Worm (Caenorhabditis elegans) whole organism, L4 larva: ENCODE results near the gene M03E7.1.

Source experiments
- F44E2.7 ChIP-seq: fragments of 200-800 bp; sonication (Bioruptor generic); IDR thresholded peaks from 2 replicates; pipeline ENCODE4 v2.1.2; 2022; ENCODE audit warnings: missing genetic modification characterization, missing compliant biosample characterization
- T20F7.1 ChIP-seq: fragments of 200-800 bp; sonication (Bioruptor generic); optimal IDR thresholded peaks from 2 replicates; lab custom pipeline; 2018; ENCODE audit warnings: mild to moderate bottlenecking, missing genetic modification characterization, missing compliant biosample characterization
- Y75B8A.6 ChIP-seq: fragments of 200-800 bp; sonication (Bioruptor generic); IDR thresholded peaks from 2 replicates; pipeline ENCODE4 v1.3.6; 2022; ENCODE audit warnings: missing genetic modification reagents, missing genetic modification characterization, missing compliant biosample characterization
- aha-1 ChIP-seq: fragments of 150-350 bp; peaks from one replicate; lab custom pipeline; 2014; ENCODE audit warnings: missing biosample characterization, missing genetic modification characterization
- arid-1 ChIP-seq: fragments of 200-800 bp; sonication (Bioruptor generic); conservative IDR thresholded peaks from 2 replicates; pipeline ENCODE4 v1.3.6; 2022; ENCODE audit warnings: missing genetic modification reagents, missing genetic modification characterization, missing compliant biosample characterization
- ces-1 ChIP-seq: fragments of 150-350 bp; sonication (generic microtip); optimal IDR thresholded peaks from 4 replicates; lab custom pipeline; 2014; ENCODE audit warnings: missing biosample characterization, missing genetic modification reagents, missing genetic modification characterization
- ctbp-1 ChIP-seq: fragments of 200-800 bp; sonication (Bioruptor generic); IDR thresholded peaks from 2 replicates; pipeline ENCODE4 v1.3.6; 2022; ENCODE audit warnings: missing genetic modification reagents, missing genetic modification characterization, missing compliant biosample characterization
- daf-16 ChIP-seq, 3 experiments: sonication (generic microtip); optimal IDR thresholded peaks; 2 replicates each; lab custom pipeline; 2016 to 2017; ENCODE audit warnings: missing genetic modification characterization in 3 of 3, missing genetic modification reagents in 3 of 3, mild to moderate bottlenecking in 2 of 3, missing compliant biosample characterization in 2 of 3, missing biosample characterization in 1 of 3, moderate library complexity in 1 of 3
- daf-19 ChIP-seq: fragments of 200-800 bp; sonication (Bioruptor generic); conservative IDR thresholded peaks from 2 replicates; pipeline ENCODE4 v1.3.6; 2022; ENCODE audit warnings: missing genetic modification characterization, missing compliant biosample characterization
- daf-8 ChIP-seq: fragments of 200-800 bp; sonication (Bioruptor generic); IDR thresholded peaks from 2 replicates; pipeline ENCODE4 v1.3.6; 2022; ENCODE audit warnings: missing genetic modification characterization, missing compliant biosample characterization
- dmd-6 ChIP-seq: fragments of 200-800 bp; sonication (Bioruptor generic); IDR thresholded peaks from 2 replicates; pipeline ENCODE4 v1.3.6; 2022; ENCODE audit warnings: missing genetic modification reagents, missing genetic modification characterization, missing compliant biosample characterization
- dmd-8 ChIP-seq: fragments of 200-800 bp; sonication (Bioruptor generic); IDR thresholded peaks from 2 replicates; pipeline ENCODE4 v1.3.6; 2022; ENCODE audit warnings: missing genetic modification characterization, missing compliant biosample characterization
- dpl-1 ChIP-seq: fragments of 150-350 bp; optimal IDR thresholded peaks from 2 replicates; lab custom pipeline; 2014; ENCODE audit warnings: missing biosample characterization, missing genetic modification reagents, missing genetic modification characterization
- dve-1 ChIP-seq: sonication (generic microtip); optimal IDR thresholded peaks from 2 replicates; lab custom pipeline; 2017; ENCODE audit warnings: antibody characterized with exemption, mild to moderate bottlenecking, missing genetic modification characterization, missing compliant biosample characterization; ENCODE audit not compliant: insufficient read depth
- egl-27 ChIP-seq: sonication (generic microtip); optimal IDR thresholded peaks from 3 replicates; lab custom pipeline; 2017; ENCODE audit warnings: missing biosample characterization, missing genetic modification reagents, missing genetic modification characterization
- fkh-10 ChIP-seq: fragments of 150-350 bp; optimal IDR thresholded peaks from 2 replicates; lab custom pipeline; 2014; ENCODE audit warnings: missing biosample characterization, missing genetic modification reagents, missing genetic modification characterization
- fos-1 ChIP-seq: fragments of 150-350 bp; optimal IDR thresholded peaks from 2 replicates; lab custom pipeline; 2014; ENCODE audit warnings: missing biosample characterization, missing genetic modification characterization
- gei-8 ChIP-seq: fragments of 200-800 bp; sonication (Bioruptor generic); optimal IDR thresholded peaks from 2 replicates; lab custom pipeline; 2018; ENCODE audit warnings: mild to moderate bottlenecking, missing genetic modification characterization, missing compliant biosample characterization
- hif-1 ChIP-seq, 2 experiments: sonication (generic microtip); optimal IDR thresholded peaks; 2 replicates each; lab custom pipeline; 2016 to 2017; ENCODE audit warnings: missing compliant biosample characterization in 2 of 2, missing genetic modification characterization in 2 of 2, missing genetic modification reagents in 2 of 2, missing genotype in 2 of 2, mild to moderate bottlenecking in 1 of 2
- hlh-30 ChIP-seq: sonication (generic microtip); optimal IDR thresholded peaks from 2 replicates; lab custom pipeline; 2017; ENCODE audit warnings: antibody characterized with exemption, mild to moderate bottlenecking, missing genetic modification characterization, missing compliant biosample characterization; ENCODE audit not compliant: insufficient read depth
- hmg-1.1 ChIP-seq: fragments of 200-800 bp; sonication (Bioruptor generic); IDR thresholded peaks from 2 replicates; pipeline ENCODE4 v1.3.6; 2022; ENCODE audit warnings: missing genetic modification reagents, missing genetic modification characterization, missing compliant biosample characterization
- lim-7 ChIP-seq: fragments of 200-800 bp; sonication (Bioruptor generic); IDR thresholded peaks from 2 replicates; pipeline ENCODE4 v1.3.6; 2022; ENCODE audit warnings: missing genetic modification characterization, missing compliant biosample characterization
- lin-29 ChIP-seq: fragments of 200-800 bp; sonication (Bioruptor generic); IDR thresholded peaks from 2 replicates; pipeline ENCODE4 v1.3.6; 2022; ENCODE audit warnings: missing genetic modification reagents, missing genetic modification characterization, missing compliant biosample characterization
- lin-38 ChIP-seq: fragments of 200-800 bp; sonication (Bioruptor generic); IDR thresholded peaks from 2 replicates; pipeline ENCODE4 v1.3.6; 2022; ENCODE audit warnings: missing genetic modification reagents, missing genetic modification characterization, missing compliant biosample characterization
- lir-3 ChIP-seq: sonication (generic microtip); optimal IDR thresholded peaks from 2 replicates; lab custom pipeline; 2016; ENCODE audit warnings: mild to moderate bottlenecking, missing genetic modification characterization, missing compliant biosample characterization
- lsy-2 ChIP-seq, 2 experiments: fragments of 150-350 bp in 1 of 2; sonication (generic microtip) in 1 of 2; optimal IDR thresholded peaks; 2 replicates each; lab custom pipeline; 2014 to 2017; ENCODE audit warnings: missing biosample characterization in 2 of 2, missing genetic modification characterization in 2 of 2
- mep-1 ChIP-seq: fragments of 150-350 bp; sonication (generic microtip); optimal IDR thresholded peaks from 3 replicates; lab custom pipeline; 2014; ENCODE audit warnings: missing biosample characterization, missing genetic modification characterization
- mes-2 ChIP-seq: sonication (generic microtip); optimal IDR thresholded peaks from 2 replicates; lab custom pipeline; 2016; ENCODE audit warnings: missing genotype, mild to moderate bottlenecking, missing genetic modification characterization, missing compliant biosample characterization; ENCODE audit not compliant: poor library complexity, severe bottlenecking
- mxl-2 ChIP-seq: fragments of 200-800 bp; sonication (Bioruptor generic); conservative IDR thresholded peaks from 2 replicates; pipeline ENCODE4 v1.3.6; 2022; ENCODE audit warnings: missing genetic modification reagents, missing genetic modification characterization, missing compliant biosample characterization
- mxl-3 ChIP-seq: fragments of 200-800 bp; sonication (Bioruptor generic); optimal IDR thresholded peaks from 2 replicates; lab custom pipeline; 2018; ENCODE audit warnings: mild to moderate bottlenecking, missing genetic modification characterization, missing compliant biosample characterization
- nhr-10 ChIP-seq: fragments of 150-350 bp; optimal IDR thresholded peaks from 2 replicates; lab custom pipeline; 2014; ENCODE audit warnings: missing biosample characterization, missing genetic modification characterization
- nhr-102 ChIP-seq: sonication (generic microtip); optimal IDR thresholded peaks from 2 replicates; lab custom pipeline; 2016; ENCODE audit warnings: mild to moderate bottlenecking, missing genetic modification characterization, moderate library complexity, missing compliant biosample characterization
- nhr-41 ChIP-seq: fragments of 200-800 bp; sonication (Bioruptor generic); IDR thresholded peaks from 2 replicates; pipeline ENCODE4 v1.3.6; 2022; ENCODE audit warnings: missing genetic modification reagents, missing genetic modification characterization, missing compliant biosample characterization
- nhr-42 ChIP-seq: fragments of 200-800 bp; sonication (Bioruptor generic); IDR thresholded peaks from 2 replicates; pipeline ENCODE4 v1.3.6; 2022; ENCODE audit warnings: missing genetic modification characterization, missing compliant biosample characterization
- nhr-6 ChIP-seq: fragments of 150-350 bp; optimal IDR thresholded peaks from 2 replicates; lab custom pipeline; 2014; ENCODE audit warnings: missing biosample characterization, missing genetic modification characterization
- pha-4 ChIP-seq, 2 experiments: fragments of 150-350 bp in 1 of 2; fragments of 200-800 bp in 1 of 2; sonication (Bioruptor generic) in 1 of 2; IDR thresholded peaks in 1 of 2; optimal IDR thresholded peaks in 1 of 2; 2 replicates each; pipeline versions ENCODE4 v1.3.6 to Lab custom; 2014 to 2022; ENCODE audit warnings: missing genetic modification characterization in 2 of 2, missing genetic modification reagents in 2 of 2, missing biosample characterization in 1 of 2, missing compliant biosample characterization in 1 of 2
- php-3 ChIP-seq: fragments of 200-800 bp; sonication (Bioruptor generic); IDR thresholded peaks from 2 replicates; pipeline ENCODE4 v1.3.6; 2022; ENCODE audit warnings: missing genetic modification reagents, missing genetic modification characterization, missing compliant biosample characterization
- pqm-1 ChIP-seq: sonication (generic microtip); optimal IDR thresholded peaks from 2 replicates; lab custom pipeline; 2017; ENCODE audit warnings: missing biosample characterization, missing genetic modification characterization
- rbr-2 ChIP-seq: sonication (generic microtip); optimal IDR thresholded peaks from 2 replicates; lab custom pipeline; 2016; ENCODE audit warnings: missing genotype, missing genetic modification characterization, missing compliant biosample characterization
- saeg-2 ChIP-seq: fragments of 200-800 bp; sonication (Bioruptor generic); IDR thresholded peaks from 2 replicates; pipeline ENCODE4 v1.3.6; 2022; ENCODE audit warnings: missing genetic modification reagents, missing genetic modification characterization, missing compliant biosample characterization
- sdz-12 ChIP-seq: fragments of 200-800 bp; sonication (Bioruptor generic); optimal IDR thresholded peaks from 2 replicates; lab custom pipeline; 2018; ENCODE audit warnings: mild to moderate bottlenecking, missing genetic modification characterization, missing compliant biosample characterization
- tra-1 ChIP-seq: fragments of 200-800 bp; sonication (Bioruptor generic); IDR thresholded peaks from 2 replicates; pipeline ENCODE4 v1.3.6; 2022; ENCODE audit warnings: missing genetic modification reagents, missing genetic modification characterization, missing compliant biosample characterization
- unc-130 ChIP-seq: sonication (generic microtip); optimal IDR thresholded peaks from 2 replicates; lab custom pipeline; 2016; ENCODE audit warnings: missing genetic modification reagents, missing genetic modification characterization, missing compliant biosample characterization
- zip-2 ChIP-seq: fragments of 150-350 bp; optimal IDR thresholded peaks from 2 replicates; lab custom pipeline; 2014; ENCODE audit warnings: missing biosample characterization, missing genetic modification characterization
- ztf-7 ChIP-seq: fragments of 150-350 bp; optimal IDR thresholded peaks from 2 replicates; lab custom pipeline; 2014; ENCODE audit warnings: missing biosample characterization, missing genetic modification characterization

M03E7.1 gene

ce11 chrV:5621390-5621789 is at the start of gene M03E7.1:
TSS of gene M03E7.1 (plus strand) at chrV:5621690.
- TF ChIP-seq tra-1 (GFP tag; lab: Robert Waterston, UW), result no peak
- TF ChIP-seq dve-1 (tag; lab: Kevin White, UChicago), result no peak
- TF ChIP-seq pqm-1 (tag; lab: Kevin White, UChicago), result no peak
- TF ChIP-seq sdz-12 (GFP tag; lab: Kevin White, UChicago), result no peak
- TF ChIP-seq Y75B8A.6 (GFP tag; lab: Robert Waterston, UW), result no peak
- no peak for TF ChIP-seq F44E2.7 (GFP tag; lab: Robert Waterston, UW)

- peak; percentile 76 for TF ChIP-seq fkh-10 (GFP tag; lab: Kevin White, UChicago)
- no peak for TF ChIP-seq dmd-8 (GFP tag; lab: Robert Waterston, UW)
- TF ChIP-seq pqm-1 (tag; lab: Kevin White, UChicago), result no peak
- TF ChIP-seq php-3 (GFP tag; lab: Robert Waterston, UW), result no peak
Observed at ce11 chrV:5571691-5572090, 49.8 kb upstream of the M03E7.1 start.

ce11 chrV:5576008-5576407 is 45.5 kb upstream of the M03E7.1 start:
- TF ChIP-seq egl-27 (tag; lab: Kevin White, UChicago) (no peak), daf-16 (GFP tag; optimal IDR thresholded peaks at IDR 0.05; lab: Kevin White, UChicago) (peak in 1 of 2 experiments; percentile 44), daf-16 (tag; optimal IDR thresholded peaks at IDR 0.05; lab: Kevin White, UChicago) (peak; percentile 90), lsy-2 (tag; optimal IDR thresholded peaks at IDR 0.05; lab: Kevin White, UChicago) (peak in 1 of 2 experiments; percentile 79), pha-4 (GFP tag; IDR thresholded peaks at IDR 0.05; lab: Robert Waterston, UW) (no peak; the same call in 1 of the 2 replicates), pha-4 (tag; optimal IDR thresholded peaks at IDR 0.05; lab: Kevin White, UChicago) (peak; percentile 61), pqm-1 (tag; lab: Kevin White, UChicago) (peak; percentile 47), daf-19 (GFP tag; lab: Robert Waterston, UW) (0 out of 2 replicates have a peak, but pooled peaks have one; percentile 56), unc-130 (GFP tag; lab: Kevin White, UChicago) (no peak), hlh-30 (peak; percentile 17), ztf-7 (tag; lab: Kevin White, UChicago) (peak; percentile 58), mes-2 (tag; lab: Kevin White, UChicago) (peak; percentile 57), dpl-1 (GFP tag; lab: Kevin White, UChicago) (peak; percentile 47), lim-7 (GFP tag; lab: Robert Waterston, UW) (no peak), aha-1 (tag; lab: Kevin White, UChicago) (peak; percentile 98), hif-1 (tag; optimal IDR thresholded peaks at IDR 0.05; lab: Kevin White, UChicago) (peak in 1 of 2 experiments; percentile 59), hmg-1.1 (GFP tag; lab: Robert Waterston, UW) (no peak), lir-3 (tag; lab: Kevin White, UChicago) (no peak), mxl-2 (GFP tag; lab: Robert Waterston, UW) (no peak), zip-2 (peak; percentile 92), mxl-3 (GFP tag; lab: Kevin White, UChicago) (peak; percentile 35), nhr-102 (peak; percentile 60), lin-29 (GFP tag; lab: Robert Waterston, UW) (no peak), nhr-6 (peak; percentile 9), ctbp-1 (GFP tag; lab: Robert Waterston, UW) (0 out of 2 replicates have a peak, but pooled peaks have one; percentile 10), nhr-41 (GFP tag; lab: Robert Waterston, UW) (0 out of 2 replicates have a peak, but pooled peaks have one; percentile 33), lin-38 (GFP tag; lab: Robert Waterston, UW) (peak; percentile 54), nhr-10 (no peak), rbr-2 (tag; lab: Kevin White, UChicago) (peak; percentile 36), arid-1 (GFP tag; lab: Robert Waterston, UW) (peak; percentile 54; the same call in 1 of the 2 replicates), gei-8 (GFP tag; lab: Kevin White, UChicago) (no peak), ces-1 (GFP tag; lab: Kevin White, UChicago) (no peak), nhr-42 (GFP tag; lab: Robert Waterston, UW) (peak; percentile 60; the same call in 1 of the 2 replicates), mep-1 (tag; lab: Kevin White, UChicago) (peak; percentile 61), daf-8 (GFP tag; lab: Robert Waterston, UW) (no peak), php-3 (GFP tag; lab: Robert Waterston, UW) (0 out of 2 replicates have a peak, but pooled peaks have one; percentile 25), T20F7.1 (GFP tag; lab: Kevin White, UChicago) (peak; percentile 45), fos-1 (no peak), saeg-2 (GFP tag; lab: Robert Waterston, UW) (no peak), dmd-6 (GFP tag; lab: Robert Waterston, UW) (peak; percentile 76)
